Fruit fly (Drosophila melanogaster): ENCODE results near the gene hzg.

Gene hzg

DNA sequence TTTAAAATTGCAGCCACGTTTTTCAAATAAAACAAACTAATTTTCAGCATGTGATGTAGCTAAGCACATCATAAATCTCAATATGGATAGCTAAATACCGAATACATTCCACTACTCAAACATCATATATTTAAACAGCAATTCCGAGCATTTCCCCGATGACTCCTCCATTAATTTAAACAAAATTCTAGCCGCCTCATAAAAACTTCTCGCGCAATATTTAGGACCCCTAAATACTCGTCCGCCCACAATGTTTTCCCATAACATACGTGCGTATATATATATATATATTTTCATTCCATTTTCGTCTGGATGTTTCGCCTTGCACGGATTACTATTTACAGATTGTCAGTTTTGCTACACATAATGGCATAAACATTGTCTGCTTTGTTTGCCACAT is 8.5 kb downstream of the hzg start:
- TF ChIP-seq CG10669 (GFP tag; optimal IDR thresholded peaks at IDR 0.05), result no peak
- no peak for TF ChIP-seq Blimp-1 (GFP tag; optimal IDR thresholded peaks at IDR 0.05)
- no peak for TF ChIP-seq Lpt (GFP tag; optimal IDR thresholded peaks at IDR 0.05)
- TF ChIP-seq acj6 (GFP tag; optimal IDR thresholded peaks at IDR 0.05), result no peak
- no peak for TF ChIP-seq CG6854 (GFP tag; optimal IDR thresholded peaks at IDR 0.05)
- no peak for TF ChIP-seq Hr39 (GFP tag; optimal IDR thresholded peaks at IDR 0.05)
- TF ChIP-seq esn (GFP tag; optimal IDR thresholded peaks at IDR 0.05), result no peak
- TF ChIP-seq CG6276 (GFP tag; optimal IDR thresholded peaks at IDR 0.05), result no peak
- TF ChIP-seq CG11294 (GFP tag; IDR thresholded peaks at IDR 0.05), result no peak
- TF ChIP-seq CG4318 (GFP tag; optimal IDR thresholded peaks at IDR 0.05), result no peak
- no peak for TF ChIP-seq CG6808 (GFP tag; optimal IDR thresholded peaks at IDR 0.05)
- no peak for TF ChIP-seq Smox (GFP tag; optimal IDR thresholded peaks at IDR 0.05)
- TF ChIP-seq CG11902 (GFP tag; optimal IDR thresholded peaks at IDR 0.05), result no peak
- TF ChIP-seq CG34406 (GFP tag; optimal IDR thresholded peaks at IDR 0.05), result no peak
- TF ChIP-seq svp (GFP tag), result no peak
- TF ChIP-seq Hr4 (GFP tag; optimal IDR thresholded peaks at IDR 0.05), result no peak
- no peak for TF ChIP-seq CG8632 (GFP tag; optimal IDR thresholded peaks at IDR 0.05)
- no peak for TF ChIP-seq spab (GFP tag; optimal IDR thresholded peaks at IDR 0.05)

DNA sequence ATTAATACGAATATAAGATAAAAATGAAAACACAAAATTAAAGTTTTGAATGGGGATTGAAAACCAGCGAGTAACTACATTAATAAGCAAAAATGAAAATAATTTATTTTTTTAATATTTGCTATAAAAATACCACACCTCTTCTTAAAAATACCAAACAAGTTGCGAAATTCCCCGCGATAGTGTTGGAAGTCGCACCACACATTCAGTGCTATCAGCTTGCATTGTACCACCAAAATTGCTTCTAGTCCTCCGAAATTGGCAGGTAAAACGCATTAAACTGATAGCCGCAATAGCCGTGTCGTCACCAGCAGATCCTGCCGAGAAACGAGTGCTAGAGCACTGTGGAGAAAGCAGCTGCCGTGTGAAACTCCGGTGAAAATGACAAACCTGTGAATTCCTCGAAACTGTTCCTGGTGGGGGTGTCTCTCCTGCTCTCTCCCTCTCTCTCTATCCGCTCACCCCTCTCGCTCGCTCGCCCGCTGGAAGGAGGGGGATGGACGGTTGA is 16.4 kb downstream of the hzg start, which contains the start of gene Hip14:
Hip14 (plus strand) TSS at position 198 of the 508 bp plus-strand sequence.
- TF ChIP-seq CG15336 (GFP tag; IDR thresholded peaks at IDR 0.05) (peak; percentile 35; the same call in 1 of the 2 replicates), Met (GFP tag; optimal IDR thresholded peaks at IDR 0.05) (no peak), lz (GFP tag; optimal IDR thresholded peaks at IDR 0.05) (peak; percentile 33), spab (GFP tag; optimal IDR thresholded peaks at IDR 0.05) (no peak), Eip78C (GFP tag) (peak; percentile 43), Hr39 (GFP tag; optimal IDR thresholded peaks at IDR 0.05) (no peak), svp (GFP tag) (no peak), CG6854 (GFP tag; optimal IDR thresholded peaks at IDR 0.05) (peak; percentile 59), CG3919 (GFP tag; optimal IDR thresholded peaks at IDR 0.05) (no peak), CG32006 (GFP tag; optimal IDR thresholded peaks at IDR 0.05) (no peak), Sox14 (GFP tag; optimal IDR thresholded peaks at IDR 0.05) (peak; percentile 15), CG3032 (tag; optimal IDR thresholded peaks at IDR 0.05) (peak; percentile 11), esn (GFP tag; optimal IDR thresholded peaks at IDR 0.05) (peak; percentile 36), CG8119 (GFP tag; IDR thresholded peaks at IDR 0.05) (no peak), CG31627 (GFP tag; optimal IDR thresholded peaks at IDR 0.05) (peak; percentile 19), dsx (GFP tag; optimal IDR thresholded peaks at IDR 0.05; ENCODE audit: poor library complexity, severe bottlenecking) (peak; percentile 0), dac (GFP tag; optimal IDR thresholded peaks at IDR 0.05) (no peak), topi (GFP tag; optimal IDR thresholded peaks at IDR 0.05) (peak; percentile 32), vri (GFP tag; optimal IDR thresholded peaks at IDR 0.05) (peak; percentile 66), cyc (GFP tag; optimal IDR thresholded peaks at IDR 0.05) (peak; percentile 12)

DNA sequence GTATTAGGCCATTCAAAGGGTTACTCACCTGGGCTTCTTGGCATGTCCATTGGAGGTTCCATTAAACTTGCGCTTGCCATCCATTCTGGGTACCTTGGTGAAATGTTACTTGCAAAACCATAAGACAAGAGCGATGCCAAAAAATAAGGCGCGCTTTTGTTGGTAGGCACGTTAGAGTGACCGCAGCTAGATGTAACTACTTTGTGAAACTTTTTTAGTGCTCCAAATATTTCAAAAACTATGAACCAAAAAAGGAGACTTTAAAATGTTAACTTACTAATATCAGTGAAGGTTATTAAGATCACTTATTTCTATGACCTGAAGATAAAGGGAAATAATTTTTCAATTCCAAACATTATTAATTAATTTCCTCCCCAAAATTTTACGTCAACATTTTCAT is 16.9 kb downstream of the hzg start, which contains the start of gene PolD1:
PolD1 (minus strand) TSS at position 181 of the 400 bp plus-strand sequence.
- no peak for TF ChIP-seq Gug (GFP tag; IDR thresholded peaks at IDR 0.05)
- no peak for TF ChIP-seq CG3032 (tag; optimal IDR thresholded peaks at IDR 0.05)
- no peak for TF ChIP-seq fd85E (GFP tag; optimal IDR thresholded peaks at IDR 0.05)
- TF ChIP-seq CG6163 (GFP tag; IDR thresholded peaks at IDR 0.05), result no peak
- TF ChIP-seq Sox14 (GFP tag; optimal IDR thresholded peaks at IDR 0.05), result no peak
- no peak for TF ChIP-seq fd59A (GFP tag; optimal IDR thresholded peaks at IDR 0.05)
- TF ChIP-seq spab (GFP tag; optimal IDR thresholded peaks at IDR 0.05), result no peak
- no peak for TF ChIP-seq CG9139 (GFP tag; optimal IDR thresholded peaks at IDR 0.05)
- no peak for TF ChIP-seq CG6276 (GFP tag; optimal IDR thresholded peaks at IDR 0.05)
- no peak for TF ChIP-seq Eip78C (GFP tag)
- TF ChIP-seq dsx (GFP tag; optimal IDR thresholded peaks at IDR 0.05; ENCODE audit: poor library complexity, severe bottlenecking), result no peak
- no peak for TF ChIP-seq Smox (GFP tag; optimal IDR thresholded peaks at IDR 0.05)
- TF ChIP-seq dac (GFP tag; optimal IDR thresholded peaks at IDR 0.05), result no peak
- no peak for TF ChIP-seq CG6854 (GFP tag; optimal IDR thresholded peaks at IDR 0.05)
- no peak for TF ChIP-seq Lpt (GFP tag; optimal IDR thresholded peaks at IDR 0.05)
- no peak for TF ChIP-seq Eip75B (GFP tag; optimal IDR thresholded peaks at IDR 0.05)
- TF ChIP-seq achi (GFP tag; optimal IDR thresholded peaks at IDR 0.05), result no peak
- no peak for TF ChIP-seq CG6792 (GFP tag; optimal IDR thresholded peaks at IDR 0.05)
- TF ChIP-seq Blimp-1 (GFP tag; optimal IDR thresholded peaks at IDR 0.05), result no peak
- TF ChIP-seq Hr4 (GFP tag; optimal IDR thresholded peaks at IDR 0.05), result no peak

Data from whole organism, prepupa.